Worm (Caenorhabditis elegans): ENCODE measurements around the gene aptf-1.

The aptf-1 gene

DNA sequence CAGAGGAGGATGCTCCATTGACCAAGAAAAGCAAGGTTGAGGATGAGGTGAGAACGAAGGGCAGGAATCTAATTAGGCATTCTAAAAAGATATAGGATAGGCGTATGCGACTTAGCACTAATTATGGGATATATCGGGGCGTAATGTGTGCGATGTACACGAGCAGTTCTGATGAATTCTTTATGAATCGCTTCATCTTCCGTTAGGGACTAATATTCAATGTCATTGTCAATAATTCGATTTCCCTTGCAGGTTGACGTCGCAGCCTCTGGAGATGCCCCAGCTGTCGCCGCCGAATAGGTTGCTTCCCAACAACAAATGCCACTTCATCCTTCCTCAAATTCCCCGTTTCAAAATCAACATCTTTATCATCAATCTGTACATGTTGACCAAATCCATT lies 38.4 kb downstream of the aptf-1 start:
- TF ChIP-seq nhr-77 (tag; optimal IDR thresholded peaks at IDR 0.05), result no peak
- TF ChIP-seq mdt-29 (GFP tag; IDR thresholded peaks at IDR 0.05), result no peak

DNA sequence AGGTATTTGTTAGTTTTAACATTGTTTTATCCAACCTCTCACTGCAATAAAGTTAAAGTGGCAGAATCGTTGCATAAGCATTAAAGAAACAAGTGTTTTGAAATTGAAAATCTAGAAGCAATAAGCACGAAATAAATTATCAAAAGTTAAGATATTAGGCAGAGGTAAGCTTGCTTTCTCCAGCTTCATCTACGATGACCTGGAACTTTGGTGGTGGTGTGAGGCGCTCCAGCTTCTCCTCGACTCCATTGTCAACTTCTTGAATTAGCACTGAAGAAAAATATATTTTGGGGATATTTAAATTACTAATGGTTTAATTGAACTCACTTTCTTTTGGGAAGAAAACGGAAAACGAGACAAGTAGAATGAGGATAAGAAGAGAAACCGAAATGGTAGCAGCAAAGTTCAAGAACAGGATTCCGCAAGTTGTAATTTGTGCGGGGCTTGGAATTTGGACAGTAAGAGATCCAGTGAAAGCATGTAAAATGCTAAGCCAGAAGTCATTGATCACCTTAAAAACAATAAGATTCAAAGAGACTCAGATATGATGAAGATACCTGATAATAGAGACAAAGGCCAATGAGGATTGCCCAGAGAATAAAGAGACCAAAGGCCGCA lies 39.0 kb downstream of the aptf-1 start:
- TF ChIP-seq nhr-102 (tag; optimal IDR thresholded peaks at IDR 0.05) (no peak), T20F7.1 (GFP tag; optimal IDR thresholded peaks at IDR 0.05) (no peak), unc-39 (tag; optimal IDR thresholded peaks at IDR 0.05) (no peak), unc-62 (GFP tag; optimal IDR thresholded peaks at IDR 0.05 in 1 of 2) (peak in 1 of 2 experiments; percentile 94), unc-62 (tag; optimal IDR thresholded peaks at IDR 0.05) (no peak), Y48G9A.11 (GFP tag; IDR thresholded peaks at IDR 0.05) (peak; percentile 52; the same call in 1 of the 2 replicates), ceh-32 (tag; optimal IDR thresholded peaks at IDR 0.05; ENCODE audit: poor library complexity) (no peak), mep-1 (tag; optimal IDR thresholded peaks at IDR 0.05) (no peak), ama-1 (optimal IDR thresholded peaks at IDR 0.05) (no peak), duxl-1 (tag; optimal IDR thresholded peaks at IDR 0.05; ENCODE audit: poor library complexity) (peak; percentile 31), ceh-20 (GFP tag; IDR thresholded peaks at IDR 0.05) (no peak), lin-38 (GFP tag; IDR thresholded peaks at IDR 0.05) (peak; percentile 49), nhr-11 (tag; optimal IDR thresholded peaks at IDR 0.05) (no peak), ctbp-1 (GFP tag; IDR thresholded peaks at IDR 0.05) (no peak), F49E8.2 (tag; optimal IDR thresholded peaks at IDR 0.05; ENCODE audit: borderline replicate concordance) (peak; percentile 26), lsy-2 (tag; optimal IDR thresholded peaks at IDR 0.05) (peak in 1 of 2 experiments; percentile 27), spr-1 (tag; optimal IDR thresholded peaks at IDR 0.05) (no peak), nhr-41 (GFP tag; IDR thresholded peaks at IDR 0.05) (no peak), zip-11 (GFP tag; IDR thresholded peaks at IDR 0.05) (no peak), F44E2.7 (GFP tag; IDR thresholded peaks at IDR 0.05) (no peak)

DNA sequence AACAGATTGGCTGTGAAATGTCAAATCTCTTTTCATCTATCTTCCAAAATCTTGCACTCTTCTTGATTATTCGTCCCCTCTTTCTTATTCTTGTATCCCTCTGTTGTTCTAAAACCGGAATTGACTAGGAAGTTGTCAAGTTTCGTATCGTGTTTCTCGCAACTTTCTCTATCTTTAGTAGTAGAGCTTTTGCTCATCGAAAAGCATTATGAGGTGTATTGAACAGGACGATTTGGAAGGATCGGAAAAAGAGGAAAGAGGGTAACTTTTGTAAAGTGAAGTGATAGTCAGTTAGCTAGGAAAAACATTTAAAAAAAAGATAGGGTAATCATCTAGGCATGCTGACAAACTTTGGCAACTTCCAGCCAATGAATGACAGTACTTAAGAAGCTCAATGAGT lies 41.7 kb downstream of the aptf-1 start:
- TF ChIP-seq nhr-28 (tag; optimal IDR thresholded peaks at IDR 0.05), result no peak
- TF ChIP-seq dmd-6 (GFP tag; IDR thresholded peaks at IDR 0.05), result no peak
- no peak for TF ChIP-seq ceh-28 (tag; optimal IDR thresholded peaks at IDR 0.05)
- no peak for TF ChIP-seq daf-19 (GFP tag; conservative IDR thresholded peaks at IDR 0.05)
- no peak for TF ChIP-seq nhr-111 (GFP tag; optimal IDR thresholded peaks at IDR 0.05)
- no peak for TF ChIP-seq dve-1 (tag; optimal IDR thresholded peaks at IDR 0.05; ENCODE audit: insufficient read depth)
- no peak for TF ChIP-seq dmd-8 (GFP tag; IDR thresholded peaks at IDR 0.05)
- no peak for TF ChIP-seq skn-1 (tag; optimal IDR thresholded peaks at IDR 0.05)
- TF ChIP-seq unc-62 (GFP tag; optimal IDR thresholded peaks at IDR 0.05 in 1 of 2), result peak in 1 of 2 experiments; percentile 17
- TF ChIP-seq unc-62 (tag; optimal IDR thresholded peaks at IDR 0.05), result no peak
- no peak for TF ChIP-seq F49E8.2 (tag; optimal IDR thresholded peaks at IDR 0.05; ENCODE audit: borderline replicate concordance)
- TF ChIP-seq egl-27 (tag; optimal IDR thresholded peaks at IDR 0.05), result no peak
- TF ChIP-seq lin-38 (GFP tag; IDR thresholded peaks at IDR 0.05), result no peak
- no peak for TF ChIP-seq lin-13 (GFP tag; optimal IDR thresholded peaks at IDR 0.05)
- TF ChIP-seq zfp-2 (tag; optimal IDR thresholded peaks at IDR 0.05), result no peak
- no peak for TF ChIP-seq hif-1 (tag; optimal IDR thresholded peaks at IDR 0.05)
- TF ChIP-seq lir-3 (tag; optimal IDR thresholded peaks at IDR 0.05), result no peak
- TF ChIP-seq aha-1 (tag), result peak; percentile 92

DNA sequence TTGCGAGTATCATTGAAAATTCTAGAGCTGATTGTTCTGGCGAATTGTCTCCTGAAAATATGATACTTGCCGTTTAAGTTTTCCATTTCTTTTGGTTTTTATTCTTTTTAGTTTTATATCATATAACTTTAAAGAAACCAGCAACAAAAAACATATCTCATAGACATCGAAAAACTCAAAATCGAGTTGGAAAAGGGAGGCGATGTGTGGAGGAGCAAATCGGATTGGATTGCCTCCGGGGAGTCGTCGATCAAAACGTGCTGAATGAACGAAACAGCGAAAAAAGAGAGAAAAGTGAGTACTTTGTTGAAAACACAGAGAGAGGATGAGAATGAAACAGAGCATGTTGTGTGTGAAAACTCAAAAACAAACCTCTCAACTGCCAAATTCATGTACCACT lies 42.4 kb downstream of the aptf-1 start:
- TF ChIP-seq unc-62 (GFP tag; optimal IDR thresholded peaks at IDR 0.05 in 1 of 2) (peak in 1 of 2 experiments; percentile 66), unc-62 (tag; optimal IDR thresholded peaks at IDR 0.05) (no peak), ceh-28 (tag; optimal IDR thresholded peaks at IDR 0.05) (no peak)
